Fruit fly (Drosophila melanogaster): ENCODE results near the gene CG32240.

- TF ChIP-seq tai (GFP tag; optimal IDR thresholded peaks at IDR 0.05) (peak; percentile 1), Myc (optimal IDR thresholded peaks at IDR 0.05) (no peak)
Observed at dm6 chr3L:4413800-4414446, 32.5 kb upstream of the CG32240 start.
